Worm (Caenorhabditis elegans): ENCODE results near the gene sam-4.
"Not testable (repeated sequence)": the region's sequence is repeated elsewhere in the genome, so short reads cannot be mapped to it uniquely, and the experiment has no call there.

ce11 chrII:5630851-5631401, 18.2 kb downstream of the sam-4 start, which contains the start of the genes F59E12.6 and npl-4.1:
- TF ChIP-seq aly-2 (tag; optimal IDR thresholded peaks at IDR 0.05); ztf-4 (tag; optimal IDR thresholded peaks at IDR 0.05); nhr-6 (tag; optimal IDR thresholded peaks at IDR 0.05); ztf-11 (tag; optimal IDR thresholded peaks at IDR 0.05); egl-27 (tag; optimal IDR thresholded peaks at IDR 0.05); dmd-4 (tag; optimal IDR thresholded peaks at IDR 0.05); zag-1 (tag; optimal IDR thresholded peaks at IDR 0.05); unc-62 (GFP tag; optimal IDR thresholded peaks at IDR 0.05); skn-1 (tag; optimal IDR thresholded peaks at IDR 0.05); lin-39 (tag; optimal IDR thresholded peaks at IDR 0.05); unc-39 (tag; optimal IDR thresholded peaks at IDR 0.05); ZK546.5 (tag; optimal IDR thresholded peaks at IDR 0.05); lin-13 (GFP tag; optimal IDR thresholded peaks at IDR 0.05): not testable (repeated sequence)
